Fruit fly (Drosophila melanogaster): Measurements from ENCODE around the gene kirre.

dm6 chrX:3021542-3021941, 281.4 kb downstream of the kirre start:
- TF ChIP-seq psq (GFP tag; optimal IDR thresholded peaks at IDR 0.05) (no peak), Abd-B (GFP tag; optimal IDR thresholded peaks at IDR 0.05) (no peak), Vsx2 (GFP tag; optimal IDR thresholded peaks at IDR 0.05; ENCODE audit: partially characterized antibody) (no peak), brk (GFP tag; optimal IDR thresholded peaks at IDR 0.05) (no peak), N (GFP tag; optimal IDR thresholded peaks at IDR 0.05) (no peak), foxo (GFP tag; optimal IDR thresholded peaks at IDR 0.05) (no peak), woc (GFP tag; optimal IDR thresholded peaks at IDR 0.05) (no peak), Hr78 (GFP tag; optimal IDR thresholded peaks at IDR 0.05) (no peak), lola (GFP tag; optimal IDR thresholded peaks at IDR 0.05) (no peak), fru (GFP tag; optimal IDR thresholded peaks at IDR 0.05) (no peak), h (GFP tag; optimal IDR thresholded peaks at IDR 0.05) (no peak), OdsH (GFP tag; optimal IDR thresholded peaks at IDR 0.05) (no peak), Sp1 (GFP tag; optimal IDR thresholded peaks at IDR 0.05) (no peak), Mio (GFP tag; optimal IDR thresholded peaks at IDR 0.05) (no peak)

Measured in whole organism, wandering third instar larva.